Worm (Caenorhabditis elegans) whole organism, L2 larva: ENCODE data around the gene F48G7.5.

Experiments
- ZK546.5 ChIP-seq: sonication (generic microtip); optimal IDR thresholded peaks from 2 replicates; lab custom pipeline; 2017; ENCODE audit warnings: missing biosample characterization, missing genetic modification characterization
- mab-5 ChIP-seq: fragments of 150-350 bp; optimal IDR thresholded peaks from 2 replicates; lab custom pipeline; 2014; ENCODE audit warnings: missing biosample characterization, missing genetic modification characterization
- nhr-12 ChIP-seq: fragments of 150-350 bp; optimal IDR thresholded peaks from 2 replicates; lab custom pipeline; 2014; ENCODE audit warnings: missing biosample characterization, missing genetic modification characterization
- ztf-4 ChIP-seq: fragments of 150-350 bp; optimal IDR thresholded peaks from 2 replicates; lab custom pipeline; 2014; ENCODE audit warnings: missing biosample characterization, missing genetic modification characterization

ce11 chrV:671342-671741, 48.6 kb upstream of the F48G7.5 start, which contains the start of gene sru-24:
- TF ChIP-seq mab-5 (tag; lab: Kevin White, UChicago), result no peak
- no peak for TF ChIP-seq ZK546.5 (tag; lab: Kevin White, UChicago)
- TF ChIP-seq ztf-4 (tag; lab: Kevin White, UChicago), result no peak
- TF ChIP-seq nhr-12 (tag; lab: Kevin White, UChicago), result no peak
